Worm (Caenorhabditis elegans) whole organism, mixed stage, embryonic: ENCODE measurements around the gene Y62H9A.13.

Experiments
- bed-3 ChIP-seq: fragments of 200-800 bp; sonication (Bioruptor generic); optimal IDR thresholded peaks from 3 replicates; lab custom pipeline; 2018; ENCODE audit warnings: mild to moderate bottlenecking, missing genetic modification characterization, moderate library complexity, missing compliant biosample characterization
- ceh-83 ChIP-seq: fragments of 200-800 bp; sonication (Bioruptor generic); optimal IDR thresholded peaks from 2 replicates; lab custom pipeline; 2018; ENCODE audit warnings: mild to moderate bottlenecking, missing genetic modification characterization, missing compliant biosample characterization
- ces-1 ChIP-seq: fragments of 150-350 bp; optimal IDR thresholded peaks from 2 replicates; lab custom pipeline; 2014; ENCODE audit warnings: missing biosample characterization, missing genetic modification reagents, missing genetic modification characterization
- mls-2 ChIP-seq: sonication (generic microtip); optimal IDR thresholded peaks from 2 replicates; lab custom pipeline; 2016; ENCODE audit warnings: mild to moderate bottlenecking, missing genetic modification characterization, moderate library complexity, missing compliant biosample characterization
- nhr-12 ChIP-seq: fragments of 150-350 bp; optimal IDR thresholded peaks from 2 replicates; lab custom pipeline; 2014; ENCODE audit warnings: missing biosample characterization, missing genetic modification characterization
- nhr-2 ChIP-seq: fragments of 150-350 bp; optimal IDR thresholded peaks from 2 replicates; lab custom pipeline; 2014; ENCODE audit warnings: missing biosample characterization, missing genetic modification characterization
- nhr-28 ChIP-seq: fragments of 150-350 bp; optimal IDR thresholded peaks from 2 replicates; lab custom pipeline; 2014; ENCODE audit warnings: missing biosample characterization, missing genetic modification characterization
- sptf-1 ChIP-seq: sonication (generic microtip); optimal IDR thresholded peaks from 2 replicates; lab custom pipeline; 2017; ENCODE audit warnings: mild to moderate bottlenecking, missing genetic modification characterization, moderate library complexity, missing compliant biosample characterization
- ztf-11 ChIP-seq: fragments of 150-350 bp; optimal IDR thresholded peaks from 2 replicates; lab custom pipeline; 2014; ENCODE audit warnings: missing biosample characterization, missing genetic modification characterization

DNA sequence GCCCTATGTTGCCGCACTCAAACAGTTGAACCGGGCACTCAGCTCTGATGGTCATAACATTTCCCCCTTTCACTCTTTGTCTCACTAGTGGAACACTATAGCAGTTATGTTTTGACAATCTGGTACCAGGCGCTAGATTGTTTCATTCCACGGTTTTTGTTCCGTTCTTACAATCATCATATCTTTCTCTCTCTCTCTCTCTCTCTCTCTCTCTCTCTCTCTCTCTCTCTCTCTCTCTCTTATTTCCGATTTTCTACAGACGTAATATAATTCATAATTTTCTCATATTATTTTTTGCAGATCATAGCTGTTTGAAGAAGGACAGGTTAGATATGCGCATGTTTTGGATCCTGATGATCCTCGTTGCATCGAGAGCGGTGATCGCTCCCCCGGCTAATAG is 3.0 kb upstream of the Y62H9A.13 start, which contains the start of gene Y62H9A.12:
- TF ChIP-seq bed-3 (no peak), nhr-12 (no peak), sptf-1 (tag; lab: Kevin White, UChicago) (no peak), mls-2 (tag; lab: Kevin White, UChicago) (no peak), ces-1 (GFP tag; lab: Kevin White, UChicago) (no peak), nhr-28 (tag; lab: Kevin White, UChicago) (no peak), ztf-11 (tag; lab: Kevin White, UChicago) (no peak), nhr-2 (tag; lab: Kevin White, UChicago) (no peak), ceh-83 (GFP tag; lab: Kevin White, UChicago) (no peak)
